Fruit fly (Drosophila melanogaster): Measurements from ENCODE around the gene Tmf.

Tmf gene

dm6 chrX:6855366-6856200 lies 11.4 kb downstream of the Tmf start (continued):
- peak; percentile 77 for TF ChIP-seq ATbp (GFP tag; optimal IDR thresholded peaks at IDR 0.05)
- TF ChIP-seq crp (GFP tag; optimal IDR thresholded peaks at IDR 0.05): peak in 1 of 2 experiments; percentile 51
- peak; percentile 74 for TF ChIP-seq HLH3B (GFP tag; IDR thresholded peaks at IDR 0.05)
- TF ChIP-seq hb (GFP tag; IDR thresholded peaks at IDR 0.05; ENCODE audit: partially characterized antibody): no peak
- peak; percentile 72 for TF ChIP-seq tap (tag; optimal IDR thresholded peaks at IDR 0.05)
- TF ChIP-seq jing (GFP tag; optimal IDR thresholded peaks at IDR 0.05): peak; percentile 89
- peak; percentile 59 for TF ChIP-seq CHES-1-like (GFP tag; optimal IDR thresholded peaks at IDR 0.05)
- peak; percentile 74 for TF ChIP-seq lab (GFP tag; optimal IDR thresholded peaks at IDR 0.05)
- peak; percentile 78 for TF ChIP-seq CG8388 (GFP tag; optimal IDR thresholded peaks at IDR 0.05)
- peak; percentile 69 for TF ChIP-seq sd (tag; optimal IDR thresholded peaks at IDR 0.05)
- TF ChIP-seq gfzf (GFP tag; optimal IDR thresholded peaks at IDR 0.05): no peak
- TF ChIP-seq dpn (GFP tag; optimal IDR thresholded peaks at IDR 0.05): peak; percentile 85 to 88
- peak; percentile 70 for TF ChIP-seq pho (GFP tag; optimal IDR thresholded peaks at IDR 0.05)
- TF ChIP-seq CG10267 (tag; optimal IDR thresholded peaks at IDR 0.05): peak; percentile 70
- TF ChIP-seq CTCF (GFP tag; optimal IDR thresholded peaks at IDR 0.05): peak; percentile 52
- TF ChIP-seq CG17361 (GFP tag; IDR thresholded peaks at IDR 0.05): peak; percentile 89
- TF ChIP-seq CG17385 (GFP tag; optimal IDR thresholded peaks at IDR 0.05): peak; percentile 72
- peak; percentile 82 for TF ChIP-seq CG1233 (GFP tag; optimal IDR thresholded peaks at IDR 0.05)
- peak; percentile 74 for TF ChIP-seq Fer3 (tag; optimal IDR thresholded peaks at IDR 0.05)
- TF ChIP-seq CG12071 (GFP tag; optimal IDR thresholded peaks at IDR 0.05): no peak
- TF ChIP-seq cg (GFP tag; optimal IDR thresholded peaks at IDR 0.05): peak; percentile 93
- TF ChIP-seq Rfx (GFP tag; IDR thresholded peaks at IDR 0.05): peak; percentile 26; the same call in 1 of the 2 replicates
- peak; percentile 97 for TF ChIP-seq sens (GFP tag)
- peak; percentile 93 for TF ChIP-seq CG12391 (tag; optimal IDR thresholded peaks at IDR 0.05)
- peak; percentile 44; the same call in 1 of the 2 replicates for TF ChIP-seq CG32532 (GFP tag; IDR thresholded peaks at IDR 0.05)
- TF ChIP-seq CG6683 (GFP tag; optimal IDR thresholded peaks at IDR 0.05): peak; percentile 68
- peak; percentile 82 for TF ChIP-seq esg (GFP tag; conservative IDR thresholded peaks at IDR 0.05)
- peak; percentile 74 for TF ChIP-seq Hand (GFP tag; optimal IDR thresholded peaks at IDR 0.05)
- TF ChIP-seq zen2 (GFP tag; IDR thresholded peaks at IDR 0.05; ENCODE audit: partially characterized antibody): no peak
- peak; percentile 81 for TF ChIP-seq pnt (GFP tag; optimal IDR thresholded peaks at IDR 0.05)
- peak; percentile 42; the same call in 2 of the 4 replicates for TF ChIP-seq Gug (GFP tag; IDR thresholded peaks at IDR 0.05)
- no peak for TF ChIP-seq Lpt (GFP tag; optimal IDR thresholded peaks at IDR 0.05)
- peak; percentile 50 for TF ChIP-seq CG18011 (GFP tag; optimal IDR thresholded peaks at IDR 0.05)
- peak; percentile 45 for TF ChIP-seq CG4328 (GFP tag; optimal IDR thresholded peaks at IDR 0.05)
- TF ChIP-seq CG7839 (tag; optimal IDR thresholded peaks at IDR 0.05): peak; percentile 96
- peak; percentile 74 for TF ChIP-seq sob (GFP tag; IDR thresholded peaks at IDR 0.05)
- peak; percentile 82 to 84 for TF ChIP-seq Pdp1 (GFP tag; optimal IDR thresholded peaks at IDR 0.05)
- TF ChIP-seq CG16779 (GFP tag; IDR thresholded peaks at IDR 0.05): no peak
- TF ChIP-seq btn (GFP tag; optimal IDR thresholded peaks at IDR 0.05): peak; percentile 14
- TF ChIP-seq Fer2 (tag; optimal IDR thresholded peaks at IDR 0.05): peak; percentile 15
- peak; percentile 88 for TF ChIP-seq run (tag; optimal IDR thresholded peaks at IDR 0.05)
- TF ChIP-seq CG30020 (tag; optimal IDR thresholded peaks at IDR 0.05): peak; percentile 46
- peak; percentile 97 for TF ChIP-seq dmrt99B (tag; optimal IDR thresholded peaks at IDR 0.05)
- TF ChIP-seq sc (optimal IDR thresholded peaks at IDR 0.05): no peak
- TF ChIP-seq sc (GFP tag; optimal IDR thresholded peaks at IDR 0.05): peak; percentile 64
- TF ChIP-seq nom (GFP tag; optimal IDR thresholded peaks at IDR 0.05): peak; percentile 85
- TF ChIP-seq Dp (GFP tag; optimal IDR thresholded peaks at IDR 0.05): no peak
- peak; percentile 29 for TF ChIP-seq Spps (tag; optimal IDR thresholded peaks at IDR 0.05)

All from whole organism, embryonic.